Fruit fly (Drosophila melanogaster) S2 (cell line): ENCODE measurements around the gene CG9799.

ENCODE experiments used
- CG8478 ChIP-seq: fragments of >200 bp; optimal IDR thresholded peaks from 2 replicates; lab custom pipeline; 2018
- CTCF ChIP-seq, 2 experiments: fragments of >200 bp; optimal IDR thresholded peaks; 2 replicates each; lab custom pipeline; 2018

dm6 chr3R:13388160-13388870 is at the start of gene CG9799:
- TF ChIP-seq CG8478 (lab: Kevin White, UChicago) (no peak), CTCF (optimal IDR thresholded peaks at IDR 0.05; lab: Kevin White, UChicago) (no peak)
